Fruit fly (Drosophila melanogaster) whole organism, embryonic: ENCODE data around the gene Hr78.

Source experiments
- Abd-B ChIP-seq: fragments of 200-800 bp; sonication (Bioruptor generic); optimal IDR thresholded peaks from 2 replicates; lab custom pipeline; 2018; ENCODE audit warnings: missing biosample characterization, mild to moderate bottlenecking, missing genetic modification characterization, moderate library complexity
- Bdp1 ChIP-seq: fragments of 200-800 bp; sonication (Bioruptor generic); optimal IDR thresholded peaks from 3 replicates; lab custom pipeline; 2016; ENCODE audit warnings: missing biosample characterization, missing genetic modification characterization
- CG11247 ChIP-seq: fragments of 200-800 bp; sonication (Bioruptor generic); IDR thresholded peaks from 2 replicates; pipeline ENCODE4 v1.3.6; 2022; ENCODE audit warnings: missing biosample characterization, missing genetic modification characterization
- CG13123 ChIP-seq: fragments of 200-800 bp; sonication (Bioruptor generic); optimal IDR thresholded peaks from 2 replicates; lab custom pipeline; 2016; ENCODE audit warnings: missing biosample characterization, missing genetic modification characterization
- CG13287 ChIP-seq: fragments of 200-800 bp; sonication (Bioruptor generic); IDR thresholded peaks from 2 replicates; pipeline ENCODE4 v1.3.6; 2022; ENCODE audit warnings: missing biosample characterization, missing genetic modification characterization; ENCODE audit not compliant: partially characterized antibody
- CG13894 ChIP-seq: fragments of 200-800 bp; sonication (Bioruptor generic); optimal IDR thresholded peaks from 3 replicates; lab custom pipeline; 2018; ENCODE audit warnings: missing biosample characterization, mild to moderate bottlenecking, missing genetic modification characterization, moderate library complexity
- CG17328 ChIP-seq: fragments of 200-800 bp; sonication (Bioruptor generic); IDR thresholded peaks from 2 replicates; pipeline ENCODE4 v1.3.6; 2022; ENCODE audit warnings: missing biosample characterization, missing genetic modification characterization
- CG18764 ChIP-seq: fragments of 200-800 bp; sonication (Bioruptor generic); optimal IDR thresholded peaks from 3 replicates; lab custom pipeline; 2016; ENCODE audit warnings: missing biosample characterization, missing genetic modification characterization
- CG33557 ChIP-seq: fragments of 200-800 bp; sonication (Bioruptor generic); optimal IDR thresholded peaks from 2 replicates; lab custom pipeline; 2019; ENCODE audit warnings: missing biosample characterization, mild to moderate bottlenecking, missing genetic modification characterization, moderate library complexity
- CG4282 ChIP-seq: fragments of 200-800 bp; sonication (Bioruptor generic); optimal IDR thresholded peaks from 2 replicates; lab custom pipeline; 2016; ENCODE audit warnings: missing biosample characterization, missing genetic modification characterization
- CG5180 ChIP-seq: fragments of 200-800 bp; sonication (Bioruptor generic); optimal IDR thresholded peaks from 3 replicates; lab custom pipeline; 2017; ENCODE audit warnings: missing biosample characterization, missing genetic modification characterization, mild to moderate bottlenecking, moderate library complexity, missing genetic modification reagents
- CG5953 ChIP-seq: fragments of 200-800 bp; sonication (Bioruptor generic); IDR thresholded peaks from 2 replicates; pipeline ENCODE4 v1.3.6; 2022; ENCODE audit warnings: missing biosample characterization, missing genetic modification characterization
- CG6689 ChIP-seq: fragments of 200-800 bp; sonication (Bioruptor generic); IDR thresholded peaks from 2 replicates; pipeline ENCODE4 v1.3.6; 2022; ENCODE audit warnings: missing biosample characterization, missing genetic modification characterization
- CG7745 ChIP-seq: fragments of 200-800 bp; sonication (Bioruptor generic); optimal IDR thresholded peaks from 2 replicates; lab custom pipeline; 2018; ENCODE audit warnings: missing biosample characterization, mild to moderate bottlenecking, missing genetic modification characterization, moderate library complexity
- CG8478 ChIP-seq: fragments of >200 bp; optimal IDR thresholded peaks from 2 replicates; lab custom pipeline; 2018
- Dad ChIP-seq: fragments of 200-800 bp; sonication (Bioruptor generic); optimal IDR thresholded peaks from 3 replicates; lab custom pipeline; 2016; ENCODE audit warnings: missing biosample characterization, missing genetic modification characterization
- Doc2 ChIP-seq: fragments of 200-800 bp; sonication (Bioruptor generic); IDR thresholded peaks from 2 replicates; pipeline ENCODE4 v1.3.6; 2022; ENCODE audit warnings: missing biosample characterization, missing genetic modification characterization
- Elba2 ChIP-seq: fragments of 200-800 bp; sonication (Bioruptor generic); optimal IDR thresholded peaks from 3 replicates; lab custom pipeline; 2016; ENCODE audit warnings: missing biosample characterization, missing genetic modification characterization
- Hmr ChIP-seq: fragments of 200-800 bp; sonication (Bioruptor generic); optimal IDR thresholded peaks from 3 replicates; lab custom pipeline; 2017; ENCODE audit warnings: mild to moderate bottlenecking, missing biosample characterization, missing genetic modification reagents, missing genetic modification characterization
- Hsf ChIP-seq: fragments of 200-800 bp; sonication (Bioruptor generic); optimal IDR thresholded peaks from 3 replicates; lab custom pipeline; 2016; ENCODE audit warnings: missing biosample characterization, missing genetic modification characterization
- NC2α ChIP-seq: fragments of 200-800 bp; sonication (Bioruptor generic); optimal IDR thresholded peaks from 2 replicates; lab custom pipeline; 2016; ENCODE audit warnings: missing biosample characterization, missing genetic modification characterization
- NFAT ChIP-seq: fragments of 200-800 bp; sonication (Bioruptor generic); IDR thresholded peaks from 2 replicates; pipeline ENCODE4 v1.3.6; 2022; ENCODE audit warnings: missing biosample characterization, missing genetic modification characterization
- NK7.1 ChIP-seq: fragments of 200-800 bp; sonication (Bioruptor generic); optimal IDR thresholded peaks from 3 replicates; lab custom pipeline; 2016; ENCODE audit warnings: missing biosample characterization, missing genetic modification characterization
- Ravus ChIP-seq: fragments of 200-800 bp; sonication (Bioruptor generic); IDR thresholded peaks from 2 replicates; pipeline ENCODE4 v1.3.6; 2022; ENCODE audit warnings: missing biosample characterization, missing genetic modification characterization
- Sox102F ChIP-seq: fragments of 200-800 bp; sonication (Bioruptor generic); optimal IDR thresholded peaks from 2 replicates; lab custom pipeline; 2018; ENCODE audit warnings: missing biosample characterization, mild to moderate bottlenecking, missing genetic modification characterization, moderate library complexity
- Sry-β ChIP-seq: fragments of 200-800 bp; sonication (Bioruptor generic); optimal IDR thresholded peaks from 2 replicates; lab custom pipeline; 2018; ENCODE audit warnings: missing biosample characterization, mild to moderate bottlenecking, missing genetic modification characterization, moderate library complexity
- TFAM ChIP-seq: fragments of 200-800 bp; sonication (Bioruptor generic); optimal IDR thresholded peaks from 2 replicates; lab custom pipeline; 2017; ENCODE audit warnings: missing biosample characterization, missing genetic modification characterization, inconsistent platforms
- Vsx1 ChIP-seq: fragments of 200-800 bp; sonication (Bioruptor generic); optimal IDR thresholded peaks from 2 replicates; lab custom pipeline; 2017; ENCODE audit warnings: missing biosample characterization, mild to moderate bottlenecking, missing genetic modification characterization, missing genetic modification reagents
- ap ChIP-seq: fragments of 200-800 bp; sonication (Bioruptor generic); IDR thresholded peaks from 2 replicates; pipeline ENCODE4 v1.3.6; 2022; ENCODE audit warnings: missing biosample characterization, missing genetic modification characterization
- caup ChIP-seq: fragments of 200-800 bp; sonication (Bioruptor generic); optimal IDR thresholded peaks from 3 replicates; lab custom pipeline; 2017; ENCODE audit warnings: missing biosample characterization, mild to moderate bottlenecking, missing genetic modification characterization, moderate library complexity; ENCODE audit not compliant: severe bottlenecking
- en ChIP-seq: fragments of 200-800 bp; sonication (Bioruptor generic); optimal IDR thresholded peaks from 2 replicates; lab custom pipeline; 2016; ENCODE audit warnings: missing biosample characterization, missing genetic modification characterization
- esg ChIP-seq: fragments of 200-800 bp; sonication (Bioruptor generic); conservative IDR thresholded peaks from 2 replicates; pipeline ENCODE4 v1.3.6; 2022; ENCODE audit warnings: missing biosample characterization, missing genetic modification characterization
- ewg ChIP-seq: fragments of 200-800 bp; sonication (Bioruptor generic); optimal IDR thresholded peaks from 3 replicates; lab custom pipeline; 2017; ENCODE audit warnings: mild to moderate bottlenecking, missing biosample characterization, missing genetic modification reagents, missing genetic modification characterization
- fru ChIP-seq: fragments of >200 bp; optimal IDR thresholded peaks from 2 replicates; lab custom pipeline; 2017
- gce ChIP-seq: fragments of 200-800 bp; sonication (Bioruptor generic); IDR thresholded peaks from 3 replicates; pipeline ENCODE4 v1.3.6; 2022; ENCODE audit warnings: missing biosample characterization, missing genetic modification characterization
- gem ChIP-seq: fragments of 200-800 bp; sonication (Bioruptor generic); optimal IDR thresholded peaks from 2 replicates; lab custom pipeline; 2019; ENCODE audit warnings: missing biosample characterization, mild to moderate bottlenecking, missing genetic modification characterization, moderate library complexity
- her ChIP-seq: fragments of 200-800 bp; sonication (Bioruptor generic); optimal IDR thresholded peaks from 2 replicates; lab custom pipeline; 2016; ENCODE audit warnings: missing biosample characterization, missing genetic modification characterization
- ind ChIP-seq: fragments of 200-800 bp; sonication (Bioruptor generic); optimal IDR thresholded peaks from 3 replicates; lab custom pipeline; 2016; ENCODE audit warnings: missing biosample characterization, missing genetic modification characterization
- inv ChIP-seq: fragments of 200-800 bp; sonication (Bioruptor generic); IDR thresholded peaks from 2 replicates; pipeline ENCODE4 v1.3.6; 2022; ENCODE audit warnings: missing biosample characterization, missing genetic modification characterization; ENCODE audit not compliant: partially characterized antibody
- luna ChIP-seq: fragments of 200-800 bp; sonication (Bioruptor generic); optimal IDR thresholded peaks from 2 replicates; lab custom pipeline; 2016; ENCODE audit warnings: missing biosample characterization, missing genetic modification characterization
- mld ChIP-seq: fragments of 200-800 bp; sonication (Bioruptor generic); IDR thresholded peaks from 3 replicates; pipeline ENCODE4 v1.3.6; 2022; ENCODE audit warnings: missing biosample characterization, missing genetic modification characterization; ENCODE audit not compliant: partially characterized antibody
- onecut ChIP-seq: fragments of 200-800 bp; sonication (Bioruptor generic); IDR thresholded peaks from 2 replicates; pipeline ENCODE4 v1.3.6; 2022; ENCODE audit warnings: missing biosample characterization, missing genetic modification characterization
- org-1 ChIP-seq: fragments of 200-800 bp; sonication (Bioruptor generic); optimal IDR thresholded peaks from 2 replicates; lab custom pipeline; 2017; ENCODE audit warnings: missing biosample characterization, missing genetic modification characterization
- peb ChIP-seq: fragments of 200-800 bp; sonication (Bioruptor generic); IDR thresholded peaks from 2 replicates; pipeline ENCODE4 v1.3.6; 2022; ENCODE audit warnings: missing biosample characterization, missing genetic modification characterization
- pho ChIP-seq: fragments of 200-800 bp; sonication (Bioruptor generic); optimal IDR thresholded peaks from 2 replicates; lab custom pipeline; 2016; ENCODE audit warnings: missing biosample characterization, missing genetic modification characterization
- pita ChIP-seq: fragments of 200-800 bp; sonication (Bioruptor generic); optimal IDR thresholded peaks from 2 replicates; lab custom pipeline; 2017; ENCODE audit warnings: missing biosample characterization, mild to moderate bottlenecking, missing genetic modification characterization
- pros ChIP-seq: fragments of 200-800 bp; sonication (Bioruptor generic); optimal IDR thresholded peaks from 3 replicates; lab custom pipeline; 2019; ENCODE audit warnings: missing biosample characterization, mild to moderate bottlenecking, missing genetic modification characterization, moderate library complexity
- seq ChIP-seq: fragments of 200-800 bp; sonication (Bioruptor generic); IDR thresholded peaks from 2 replicates; pipeline ENCODE4 v1.3.6; 2022; ENCODE audit warnings: missing biosample characterization, missing genetic modification characterization
- sima ChIP-seq: fragments of 200-800 bp; sonication (Bioruptor generic); optimal IDR thresholded peaks from 2 replicates; lab custom pipeline; 2016; ENCODE audit warnings: missing biosample characterization, missing genetic modification characterization
- sisA ChIP-seq: fragments of 200-800 bp; sonication (Bioruptor generic); IDR thresholded peaks from 2 replicates; pipeline ENCODE4 v1.3.6; 2022; ENCODE audit warnings: missing biosample characterization, missing genetic modification characterization
- trh ChIP-seq: fragments of 200-800 bp; sonication (Bioruptor generic); optimal IDR thresholded peaks from 2 replicates; lab custom pipeline; 2016; ENCODE audit warnings: missing biosample characterization, missing genetic modification characterization

The Hr78 gene

DNA sequence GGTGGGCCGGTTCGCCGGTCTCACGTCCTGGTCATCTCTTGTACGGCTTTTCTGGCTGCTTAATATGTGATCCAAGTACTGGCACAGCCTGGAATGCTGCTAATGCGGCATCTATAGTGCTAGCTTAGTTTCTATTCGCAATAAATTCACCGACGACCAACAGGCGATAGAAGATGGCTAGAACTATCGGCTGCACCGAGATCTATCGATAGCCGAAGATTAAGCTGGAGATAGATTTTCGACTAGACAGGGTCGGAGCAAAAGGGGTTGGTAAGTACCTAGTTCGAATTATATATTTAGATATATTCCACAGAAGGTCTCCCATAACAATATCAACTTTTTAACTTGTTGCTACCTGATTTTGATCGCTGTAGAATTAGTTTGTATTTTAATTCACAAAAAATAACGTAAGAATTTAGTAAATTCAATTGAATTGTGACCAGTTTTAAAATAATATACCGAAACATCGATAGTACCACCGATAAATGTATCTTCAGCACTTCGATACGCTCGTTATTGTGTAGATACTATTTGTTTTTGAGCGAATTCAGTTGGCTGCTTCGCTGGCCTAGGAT, 10.1 kb upstream of the Hr78 start, which contains the start of the genes Glg1 and M6 (continued):
- TF ChIP-seq gem (tag; lab: Kevin White, UChicago) (peak; percentile 82), peb (GFP tag; lab: Robert Waterston, UW) (0 out of 2 replicates have a peak, but pooled peaks have one; percentile 13), CG18764 (GFP tag; lab: Kevin White, UChicago) (peak; percentile 34), sima (GFP tag; lab: Kevin White, UChicago) (no peak), CG13287 (peak; percentile 93), Ravus (0 out of 2 replicates have a peak, but pooled peaks have one; percentile 12), en (GFP tag; lab: Kevin White, UChicago) (peak; percentile 15), mld (GFP tag; lab: Robert Waterston, UW) (peak; percentile 92), NK7.1 (GFP tag; lab: Kevin White, UChicago) (no peak), onecut (GFP tag; lab: Robert Waterston, UW) (peak; percentile 58), ewg (GFP tag; lab: Kevin White, UChicago) (peak; percentile 38), Sox102F (GFP tag; lab: Kevin White, UChicago) (peak; percentile 60), CG6689 (peak; percentile 49; the same call in 1 of the 2 replicates), CG13123 (GFP tag; lab: Kevin White, UChicago) (no peak), Hsf (GFP tag; lab: Kevin White, UChicago) (peak; percentile 73), Doc2 (no peak), CG5953 (GFP tag; lab: Robert Waterston, UW) (no peak), pros (GFP tag; lab: Kevin White, UChicago) (no peak), CG8478 (no peak), TFAM (no peak), her (GFP tag; lab: Kevin White, UChicago) (no peak), CG17328 (GFP tag; lab: Robert Waterston, UW) (peak; percentile 67), CG5180 (GFP tag; lab: Kevin White, UChicago) (no peak), luna (no peak), Sry-β (peak; percentile 74), CG4282 (GFP tag; lab: Kevin White, UChicago) (peak; percentile 29), Hmr (GFP tag; lab: Kevin White, UChicago) (peak; percentile 60), NFAT (GFP tag; lab: Robert Waterston, UW) (peak; percentile 60), CG13894 (tag; lab: Kevin White, UChicago) (no peak), fru (lab: Kevin White, UChicago) (no peak), Bdp1 (GFP tag; lab: Kevin White, UChicago) (peak; percentile 38), Elba2 (GFP tag; lab: Kevin White, UChicago) (peak; percentile 51), pho (peak; percentile 69), sisA (peak; percentile 17; the same call in 1 of the 2 replicates), pita (GFP tag; lab: Kevin White, UChicago) (no peak), org-1 (GFP tag; lab: Kevin White, UChicago) (peak; percentile 31), esg (peak; percentile 23; the same call in 1 of the 2 replicates), CG11247 (GFP tag; lab: Robert Waterston, UW) (no peak), gce (GFP tag; lab: Robert Waterston, UW) (no peak), CG7745 (tag; lab: Kevin White, UChicago) (no peak), trh (GFP tag; lab: Kevin White, UChicago) (peak; percentile 23), Vsx1 (GFP tag; lab: Kevin White, UChicago) (no peak), Abd-B (GFP tag; lab: Kevin White, UChicago) (peak; percentile 77), inv (peak; percentile 92), seq (no peak), ind (GFP tag; lab: Kevin White, UChicago) (peak; percentile 70), ap (GFP tag; lab: Robert Waterston, UW) (no peak), CG33557 (GFP tag; lab: Kevin White, UChicago) (peak; percentile 54), caup (GFP tag; lab: Kevin White, UChicago) (peak; percentile 40), NC2α (GFP tag; lab: Kevin White, UChicago) (peak; percentile 5), Dad (peak; percentile 49)
